Fruit fly (Drosophila melanogaster) whole organism: Measurements from ENCODE around the gene CG32388.

Source experiments
- CG8478 ChIP-seq: fragments of >200 bp; optimal IDR thresholded peaks from 2 replicates; lab custom pipeline; 2018; ENCODE audit warnings: inconsistent platforms
- Dll ChIP-seq: fragments of >200 bp; optimal IDR thresholded peaks from 2 replicates; lab custom pipeline; 2017
- EcR ChIP-seq, 2 experiments: fragments of >200 bp; optimal IDR thresholded peaks; 2 replicates each; lab custom pipeline; 2017; ENCODE audit warnings: missing biosample characterization in 2 of 2, missing genetic modification characterization in 2 of 2, missing genetic modification reagents in 2 of 2
- pan ChIP-seq: fragments of >200 bp; optimal IDR thresholded peaks from 2 replicates; lab custom pipeline; 2017
- psq ChIP-seq: fragments of >200 bp; optimal IDR thresholded peaks from 2 replicates; lab custom pipeline; 2017

- TF ChIP-seq CG8478 (lab: Kevin White, UChicago) (no peak), EcR (GFP tag; optimal IDR thresholded peaks at IDR 0.05; lab: Kevin White, UChicago) (no peak), pan (lab: Kevin White, UChicago) (no peak), psq (no peak), Dll (lab: Kevin White, UChicago) (no peak)
Observed at dm6 chr3L:6990288-6990687, 5.9 kb upstream of the CG32388 start, which contains the start of gene bin.
